Fruit fly (Drosophila melanogaster) whole organism, embryonic: ENCODE results near the gene CG6066.

Experiments
- ATbp ChIP-seq: fragments of 200-800 bp; sonication (Bioruptor generic); optimal IDR thresholded peaks from 2 replicates; lab custom pipeline; 2017; ENCODE audit warnings: missing biosample characterization, mild to moderate bottlenecking, missing genetic modification characterization, missing genetic modification reagents
- Atf3 ChIP-seq: fragments of 200-800 bp; sonication (Bioruptor generic); optimal IDR thresholded peaks from 3 replicates; lab custom pipeline; 2016; ENCODE audit warnings: missing biosample characterization, missing genetic modification characterization
- Bgb ChIP-seq: fragments of 200-800 bp; sonication (Bioruptor generic); IDR thresholded peaks from 2 replicates; pipeline ENCODE4 v1.3.6; 2022; ENCODE audit warnings: missing biosample characterization, missing genetic modification characterization; ENCODE audit not compliant: partially characterized antibody
- CG10274 ChIP-seq: fragments of 200-800 bp; sonication (Bioruptor generic); optimal IDR thresholded peaks from 3 replicates; lab custom pipeline; 2017; ENCODE audit warnings: missing biosample characterization, mild to moderate bottlenecking, missing genetic modification characterization
- CG10321 ChIP-seq: fragments of 200-800 bp; sonication (Bioruptor generic); IDR thresholded peaks from 2 replicates; pipeline ENCODE4 v1.3.6; 2022; ENCODE audit warnings: missing biosample characterization, missing genetic modification characterization
- CG10462 ChIP-seq: fragments of 200-800 bp; sonication (Bioruptor generic); optimal IDR thresholded peaks from 2 replicates; lab custom pipeline; 2016; ENCODE audit warnings: missing biosample characterization, missing genetic modification characterization
- CG12155 ChIP-seq: fragments of 200-800 bp; sonication (Bioruptor generic); optimal IDR thresholded peaks from 3 replicates; lab custom pipeline; 2016; ENCODE audit warnings: missing biosample characterization, missing genetic modification characterization
- CG1233 ChIP-seq: fragments of 200-800 bp; sonication (Bioruptor generic); optimal IDR thresholded peaks from 4 replicates; lab custom pipeline; 2018; ENCODE audit warnings: missing biosample characterization, mild to moderate bottlenecking, missing genetic modification characterization
- CG13424 ChIP-seq: fragments of 200-800 bp; sonication (Bioruptor generic); optimal IDR thresholded peaks from 2 replicates; lab custom pipeline; 2019; ENCODE audit warnings: missing biosample characterization, mild to moderate bottlenecking, missing genetic modification characterization, moderate library complexity
- CG14441 ChIP-seq: fragments of 200-800 bp; sonication (Bioruptor generic); IDR thresholded peaks from 2 replicates; pipeline ENCODE4 v1.3.6; 2022; ENCODE audit warnings: missing biosample characterization, missing genetic modification characterization
- CG14710 ChIP-seq: fragments of 200-800 bp; sonication (Bioruptor generic); optimal IDR thresholded peaks from 3 replicates; lab custom pipeline; 2019; ENCODE audit warnings: missing biosample characterization, mild to moderate bottlenecking, missing genetic modification characterization, moderate library complexity
- CG15601 ChIP-seq: fragments of 200-800 bp; sonication (Bioruptor generic); optimal IDR thresholded peaks from 3 replicates; lab custom pipeline; 2019; ENCODE audit warnings: missing biosample characterization, mild to moderate bottlenecking, missing genetic modification characterization, moderate library complexity
- CG18262 ChIP-seq: fragments of 200-800 bp; optimal IDR thresholded peaks from 3 replicates; lab custom pipeline; 2019; ENCODE audit warnings: missing biosample characterization, mild to moderate bottlenecking, missing genetic modification characterization, moderate library complexity
- CG2678 ChIP-seq: fragments of 200-800 bp; sonication (Bioruptor generic); optimal IDR thresholded peaks from 3 replicates; lab custom pipeline; 2019; ENCODE audit warnings: missing biosample characterization, mild to moderate bottlenecking, missing genetic modification characterization, moderate library complexity
- CG3065 ChIP-seq: fragments of 200-800 bp; sonication (Bioruptor generic); optimal IDR thresholded peaks from 2 replicates; lab custom pipeline; 2016; ENCODE audit warnings: missing biosample characterization, missing genetic modification characterization
- CG6654 ChIP-seq: fragments of 200-800 bp; sonication (Bioruptor generic); optimal IDR thresholded peaks from 2 replicates; lab custom pipeline; 2017; ENCODE audit warnings: missing biosample characterization, mild to moderate bottlenecking, missing genetic modification characterization
- CG6813 ChIP-seq: fragments of 200-800 bp; sonication (Bioruptor generic); optimal IDR thresholded peaks from 2 replicates; lab custom pipeline; 2017; ENCODE audit warnings: missing biosample characterization, missing genetic modification characterization, mild to moderate bottlenecking, moderate library complexity, missing genetic modification reagents
- CG8388 ChIP-seq: fragments of 200-800 bp; sonication (Bioruptor generic); optimal IDR thresholded peaks from 2 replicates; lab custom pipeline; 2019; ENCODE audit warnings: missing biosample characterization, mild to moderate bottlenecking, missing genetic modification characterization, moderate library complexity
- CG9215 ChIP-seq: fragments of 200-800 bp; sonication (Bioruptor generic); IDR thresholded peaks from 2 replicates; pipeline ENCODE4 v1.3.6; 2022; ENCODE audit warnings: missing biosample characterization, missing genetic modification characterization
- CG9437 ChIP-seq: fragments of 200-800 bp; sonication (Bioruptor generic); optimal IDR thresholded peaks from 2 replicates; lab custom pipeline; 2018; ENCODE audit warnings: missing biosample characterization, mild to moderate bottlenecking, missing genetic modification characterization
- CG9609 ChIP-seq: fragments of 200-800 bp; sonication (Bioruptor generic); optimal IDR thresholded peaks from 3 replicates; lab custom pipeline; 2016; ENCODE audit warnings: missing biosample characterization, missing genetic modification characterization
- Gug ChIP-seq: fragments of 200-800 bp; sonication (Bioruptor generic); IDR thresholded peaks from 4 replicates; pipeline ENCODE4 v1.3.6; 2022; ENCODE audit warnings: missing biosample characterization, missing genetic modification characterization
- Jarid2 ChIP-seq: fragments of 200-800 bp; sonication (Bioruptor generic); optimal IDR thresholded peaks from 3 replicates; lab custom pipeline; 2017; ENCODE audit warnings: mild to moderate bottlenecking, missing biosample characterization, missing genetic modification reagents, missing genetic modification characterization
- Opbp ChIP-seq: fragments of 200-800 bp; sonication (Bioruptor generic); IDR thresholded peaks from 3 replicates; pipeline ENCODE4 v1.3.6; 2022; ENCODE audit warnings: missing biosample characterization, missing genetic modification characterization; ENCODE audit not compliant: partially characterized antibody
- Ptx1 ChIP-seq: fragments of 200-800 bp; sonication (Bioruptor generic); IDR thresholded peaks from 2 replicates; pipeline ENCODE4 v1.3.6; 2022; ENCODE audit warnings: missing biosample characterization, missing genetic modification characterization
- Ravus ChIP-seq: fragments of 200-800 bp; sonication (Bioruptor generic); IDR thresholded peaks from 2 replicates; pipeline ENCODE4 v1.3.6; 2022; ENCODE audit warnings: missing biosample characterization, missing genetic modification characterization
- Spps ChIP-seq: fragments of 200-800 bp; sonication (Bioruptor generic); optimal IDR thresholded peaks from 2 replicates; lab custom pipeline; 2018; ENCODE audit warnings: missing biosample characterization, mild to moderate bottlenecking, missing genetic modification characterization
- Usf ChIP-seq: fragments of 200-800 bp; sonication (Bioruptor generic); optimal IDR thresholded peaks from 2 replicates; lab custom pipeline; 2017; ENCODE audit warnings: missing genotype, missing biosample characterization, missing genetic modification characterization
- Vsx1 ChIP-seq: fragments of 200-800 bp; sonication (Bioruptor generic); optimal IDR thresholded peaks from 2 replicates; lab custom pipeline; 2017; ENCODE audit warnings: missing biosample characterization, mild to moderate bottlenecking, missing genetic modification characterization, missing genetic modification reagents
- Xbp1 ChIP-seq: fragments of 200-800 bp; sonication (Bioruptor generic); optimal IDR thresholded peaks from 3 replicates; lab custom pipeline; 2016; ENCODE audit warnings: missing biosample characterization, mild to moderate bottlenecking, missing genetic modification characterization
- ab ChIP-seq: fragments of 200-800 bp; sonication (Bioruptor generic); optimal IDR thresholded peaks from 2 replicates; lab custom pipeline; 2016; ENCODE audit warnings: missing biosample characterization, missing genetic modification characterization
- ara ChIP-seq: fragments of 200-800 bp; sonication (Bioruptor generic); IDR thresholded peaks from 2 replicates; pipeline ENCODE4 v1.3.6; 2022; ENCODE audit warnings: missing biosample characterization, missing genetic modification characterization
- cato ChIP-seq: fragments of 200-800 bp; sonication (Bioruptor generic); optimal IDR thresholded peaks from 2 replicates; lab custom pipeline; 2016; ENCODE audit warnings: missing biosample characterization, missing genetic modification characterization, borderline replicate concordance
- chif ChIP-seq, 2 experiments: fragments of 200-800 bp; sonication (Bioruptor generic); optimal IDR thresholded peaks; 3 replicates each; lab custom pipeline; 2016; ENCODE audit warnings: missing biosample characterization in 2 of 2, missing genetic modification characterization in 2 of 2
- chinmo ChIP-seq: fragments of 200-800 bp; sonication (Bioruptor generic); IDR thresholded peaks from 4 replicates; pipeline ENCODE4 v1.3.6; 2022; ENCODE audit warnings: missing biosample characterization, missing genetic modification characterization; ENCODE audit not compliant: partially characterized antibody
- crol ChIP-seq: fragments of 200-800 bp; sonication (Bioruptor generic); IDR thresholded peaks from 2 replicates; pipeline ENCODE4 v1.3.6; 2022; ENCODE audit warnings: missing biosample characterization, missing genetic modification characterization
- dati ChIP-seq: fragments of 200-800 bp; sonication (Bioruptor generic); IDR thresholded peaks from 2 replicates; pipeline ENCODE4 v1.3.6; 2022; ENCODE audit warnings: missing biosample characterization, missing genetic modification characterization
- gce ChIP-seq: fragments of 200-800 bp; sonication (Bioruptor generic); IDR thresholded peaks from 3 replicates; pipeline ENCODE4 v1.3.6; 2022; ENCODE audit warnings: missing biosample characterization, missing genetic modification characterization
- gem ChIP-seq: fragments of 200-800 bp; sonication (Bioruptor generic); optimal IDR thresholded peaks from 2 replicates; lab custom pipeline; 2019; ENCODE audit warnings: missing biosample characterization, mild to moderate bottlenecking, missing genetic modification characterization, moderate library complexity
- inv ChIP-seq: fragments of 200-800 bp; sonication (Bioruptor generic); IDR thresholded peaks from 2 replicates; pipeline ENCODE4 v1.3.6; 2022; ENCODE audit warnings: missing biosample characterization, missing genetic modification characterization; ENCODE audit not compliant: partially characterized antibody
- knrl ChIP-seq: fragments of 200-800 bp; sonication (Bioruptor generic); IDR thresholded peaks from 3 replicates; pipeline ENCODE4 v1.3.6; 2022; ENCODE audit warnings: missing biosample characterization, missing genetic modification characterization; ENCODE audit not compliant: partially characterized antibody
- lilli ChIP-seq: fragments of 200-800 bp; sonication (Bioruptor generic); optimal IDR thresholded peaks from 3 replicates; lab custom pipeline; 2016; ENCODE audit warnings: missing biosample characterization, missing genetic modification characterization
- nerfin-2 ChIP-seq: fragments of 200-800 bp; sonication (Bioruptor generic); IDR thresholded peaks from 2 replicates; pipeline ENCODE4 v1.3.6; 2022; ENCODE audit warnings: missing biosample characterization, missing genetic modification characterization; ENCODE audit not compliant: partially characterized antibody
- org-1 ChIP-seq: fragments of 200-800 bp; sonication (Bioruptor generic); optimal IDR thresholded peaks from 2 replicates; lab custom pipeline; 2017; ENCODE audit warnings: missing biosample characterization, missing genetic modification characterization
- pb ChIP-seq: fragments of 200-800 bp; sonication (Bioruptor generic); optimal IDR thresholded peaks from 3 replicates; lab custom pipeline; 2016; ENCODE audit warnings: missing biosample characterization, missing genetic modification characterization
- shn ChIP-seq: fragments of 200-800 bp; sonication (Bioruptor generic); optimal IDR thresholded peaks from 3 replicates; lab custom pipeline; 2016; ENCODE audit warnings: missing biosample characterization, missing genetic modification characterization
- tap ChIP-seq: fragments of 200-800 bp; optimal IDR thresholded peaks from 3 replicates; lab custom pipeline; 2019; ENCODE audit warnings: missing biosample characterization, mild to moderate bottlenecking, missing genetic modification characterization, moderate library complexity
- tgo ChIP-seq: fragments of 200-800 bp; sonication (Bioruptor generic); IDR thresholded peaks from 3 replicates; pipeline ENCODE4 v1.3.6; 2022; ENCODE audit warnings: missing biosample characterization, missing genetic modification characterization
- yki ChIP-seq: fragments of >200 bp; optimal IDR thresholded peaks from 3 replicates; lab custom pipeline; 2018

CG6066 gene

dm6 chr3R:27111784-27112602, 4.5 kb downstream of the CG6066 start, which contains the start of the genes gb and CG5815 (continued):
- TF ChIP-seq CG13424 (tag; lab: Kevin White, UChicago) (peak; percentile 93), chinmo (peak; percentile 74; the same call in 2 of the 4 replicates), tgo (GFP tag; lab: Robert Waterston, UW) (peak; percentile 89), CG6654 (GFP tag; lab: Kevin White, UChicago) (peak; percentile 73), CG3065 (GFP tag; lab: Kevin White, UChicago) (peak; percentile 67), ATbp (GFP tag; lab: Kevin White, UChicago) (peak; percentile 54), lilli (GFP tag; lab: Kevin White, UChicago) (peak; percentile 96), Atf3 (peak; percentile 67), nerfin-2 (peak; percentile 94), Bgb (GFP tag; lab: Robert Waterston, UW) (peak; percentile 90), Ravus (GFP tag; lab: Robert Waterston, UW) (peak; percentile 68), CG9437 (GFP tag; lab: Kevin White, UChicago) (peak; percentile 75), CG2678 (tag; lab: Kevin White, UChicago) (peak; percentile 92), crol (no peak), CG14710 (tag; lab: Kevin White, UChicago) (peak; percentile 88), ara (peak; percentile 88), Ptx1 (GFP tag; lab: Robert Waterston, UW) (peak; percentile 94), Gug (GFP tag; lab: Robert Waterston, UW) (peak; percentile 91), cato (GFP tag; lab: Kevin White, UChicago) (peak; percentile 81), ab (GFP tag; lab: Kevin White, UChicago) (peak; percentile 51), dati (no peak; the same call in 1 of the 2 replicates), shn (GFP tag; lab: Kevin White, UChicago) (peak; percentile 73), CG10274 (peak; percentile 76), Xbp1 (GFP tag; lab: Kevin White, UChicago) (peak; percentile 94), pb (GFP tag; lab: Kevin White, UChicago) (no peak), inv (GFP tag; lab: Robert Waterston, UW) (peak; percentile 91), tap (tag; lab: Kevin White, UChicago) (no peak), Usf (GFP tag; lab: Kevin White, UChicago) (peak; percentile 89), CG14441 (GFP tag; lab: Robert Waterston, UW) (peak; percentile 93), CG8388 (GFP tag; lab: Kevin White, UChicago) (peak; percentile 79), chif (GFP tag; optimal IDR thresholded peaks at IDR 0.05; lab: Kevin White, UChicago) (peak; percentile 78 to 84), CG9215 (peak; percentile 89), org-1 (GFP tag; lab: Kevin White, UChicago) (peak; percentile 72), CG12155 (GFP tag; lab: Kevin White, UChicago) (peak; percentile 93), gce (GFP tag; lab: Robert Waterston, UW) (peak; percentile 84), CG6813 (GFP tag; lab: Kevin White, UChicago) (peak; percentile 76), CG18262 (tag; lab: Kevin White, UChicago) (peak; percentile 87), knrl (GFP tag; lab: Robert Waterston, UW) (peak; percentile 92), CG9609 (GFP tag; lab: Kevin White, UChicago) (peak; percentile 75), CG15601 (tag; lab: Kevin White, UChicago) (peak; percentile 79), CG10321 (peak; percentile 65), Spps (tag; lab: Kevin White, UChicago) (peak; percentile 45), yki (no peak), CG10462 (peak; percentile 86), CG1233 (peak; percentile 85), Vsx1 (GFP tag; lab: Kevin White, UChicago) (no peak), gem (peak; percentile 93), Jarid2 (peak; percentile 70), Opbp (GFP tag; lab: Robert Waterston, UW) (peak; percentile 86)
